Fruit fly (Drosophila melanogaster) whole organism, pupa: ENCODE measurements around the gene Jasper.

Source experiments
- CG10348 ChIP-seq: fragments of 200-800 bp; sonication (Bioruptor generic); IDR thresholded peaks from 2 replicates; pipeline ENCODE4 v1.3.6; 2022; ENCODE audit warnings: missing biosample characterization, missing genetic modification characterization
- CG14655 ChIP-seq: fragments of 200-800 bp; sonication (Bioruptor generic); optimal IDR thresholded peaks from 3 replicates; lab custom pipeline; 2017; ENCODE audit warnings: mild to moderate bottlenecking, missing biosample characterization, missing genetic modification reagents, missing genetic modification characterization
- CG15710 ChIP-seq: fragments of 200-800 bp; sonication (Bioruptor generic); optimal IDR thresholded peaks from 2 replicates; lab custom pipeline; 2018; ENCODE audit warnings: missing biosample characterization, mild to moderate bottlenecking, missing genetic modification characterization, moderate library complexity
- Pif1B ChIP-seq: fragments of 200-800 bp; sonication (Bioruptor generic); optimal IDR thresholded peaks from 3 replicates; lab custom pipeline; 2016; ENCODE audit warnings: missing biosample characterization, missing genetic modification characterization

DNA sequence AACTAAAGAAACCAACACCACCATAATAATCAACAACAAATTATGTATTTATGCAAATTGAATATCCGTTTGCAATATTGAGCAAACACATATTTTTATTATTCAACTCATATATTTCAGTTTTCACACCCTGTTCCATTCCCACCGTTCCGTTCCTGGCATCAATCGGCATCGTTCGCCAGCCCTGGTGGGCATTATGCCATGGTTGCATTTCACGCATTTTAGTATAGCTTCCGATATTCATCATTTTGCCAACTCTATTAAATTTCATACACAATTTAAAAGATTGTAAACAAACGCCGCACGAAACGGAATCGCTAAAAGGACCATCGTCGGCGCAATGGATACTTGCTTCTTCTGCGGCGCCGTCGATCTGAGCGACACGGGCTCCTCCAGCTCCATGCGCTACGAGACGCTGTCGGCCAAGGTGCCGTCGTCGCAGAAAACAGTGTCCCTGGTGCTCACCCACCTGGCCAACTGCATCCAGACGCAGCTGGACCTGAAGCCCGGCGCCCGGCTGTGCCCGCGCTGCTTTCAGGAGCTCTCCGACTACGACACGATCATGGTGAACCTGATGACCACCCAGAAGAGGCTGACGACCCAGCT, 9.1 kb upstream of the Jasper start, which contains the start of gene Sry-delta:
- peak; percentile 48 for TF ChIP-seq CG15710 (tag; lab: Kevin White, UChicago)
- no peak for TF ChIP-seq Pif1B (GFP tag; lab: Kevin White, UChicago)
- no peak for TF ChIP-seq CG14655 (GFP tag; lab: Kevin White, UChicago)
- TF ChIP-seq CG10348 (GFP tag; lab: Robert Waterston, UW): no peak
